Worm (Caenorhabditis elegans): ENCODE results near the gene F15H10.10.
A peak's percentile ranks its signal among the peaks of the same experiment; 100 is the strongest.

Gene F15H10.10

DNA sequence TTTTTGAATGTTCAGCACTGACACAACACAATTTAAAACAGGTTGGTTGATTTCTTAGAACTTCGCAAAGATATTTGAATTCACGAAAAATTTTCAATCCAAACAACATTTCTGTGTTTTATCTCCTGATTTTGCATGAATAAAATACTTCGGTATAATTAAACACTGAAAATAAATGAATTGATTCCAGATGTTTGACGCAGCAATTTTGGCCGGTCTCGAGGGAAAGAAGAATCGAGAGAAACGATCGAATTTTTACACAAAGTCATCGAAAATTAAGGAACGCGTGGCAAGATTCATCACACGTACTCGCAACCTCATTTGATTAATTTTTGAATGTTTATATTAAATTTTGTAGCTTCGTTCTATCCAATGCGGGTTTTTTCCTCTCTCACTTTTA lies 47.3 kb upstream of the F15H10.10 start:
- TF ChIP-seq lsy-2 (tag; optimal IDR thresholded peaks at IDR 0.05) (no peak), ceh-82 (tag; optimal IDR thresholded peaks at IDR 0.05) (no peak), dmd-4 (tag; optimal IDR thresholded peaks at IDR 0.05) (no peak), nhr-10 (tag; optimal IDR thresholded peaks at IDR 0.05) (no peak), lin-11 (tag; optimal IDR thresholded peaks at IDR 0.05) (no peak), nhr-129 (tag; optimal IDR thresholded peaks at IDR 0.05) (no peak), unc-62 (GFP tag; optimal IDR thresholded peaks at IDR 0.05) (no peak), zag-1 (tag; optimal IDR thresholded peaks at IDR 0.05) (no peak), Y55F3AM.14 (GFP tag; optimal IDR thresholded peaks at IDR 0.05) (no peak), C34F6.9 (tag; optimal IDR thresholded peaks at IDR 0.05) (no peak), peb-1 (tag; optimal IDR thresholded peaks at IDR 0.05) (no peak), alr-1 (tag; optimal IDR thresholded peaks at IDR 0.05) (no peak), blmp-1 (tag; optimal IDR thresholded peaks at IDR 0.05; ENCODE audit: insufficient read depth) (no peak), sma-3 (GFP tag; optimal IDR thresholded peaks at IDR 0.05) (no peak)

- TF ChIP-seq nhr-25 (tag; optimal IDR thresholded peaks at IDR 0.05) (no peak), nhr-23 (tag; optimal IDR thresholded peaks at IDR 0.05) (no peak), elt-1 (tag; optimal IDR thresholded peaks at IDR 0.05) (no peak), unc-39 (tag; optimal IDR thresholded peaks at IDR 0.05) (no peak), R02D3.7 (tag; optimal IDR thresholded peaks at IDR 0.05) (no peak), ztf-11 (tag; optimal IDR thresholded peaks at IDR 0.05) (no peak), unc-55 (GFP tag; optimal IDR thresholded peaks at IDR 0.05) (no peak), ztf-4 (tag; optimal IDR thresholded peaks at IDR 0.05) (no peak), snpc-4 (tag; optimal IDR thresholded peaks at IDR 0.05) (no peak), lin-11 (tag; optimal IDR thresholded peaks at IDR 0.05) (no peak)
Measured at ce11 chrV:10463276-10463675, 46.5 kb upstream of the F15H10.10 start, which contains the start of gene F22E12.3. Gene F22E12.3 (minus strand): TSS chrV:10463376.

- TF ChIP-seq nhr-11 (tag; optimal IDR thresholded peaks at IDR 0.05): no peak
- TF ChIP-seq nhr-25 (tag; optimal IDR thresholded peaks at IDR 0.05): peak; percentile 9
- TF ChIP-seq alr-1 (tag; optimal IDR thresholded peaks at IDR 0.05): no peak
Measured at ce11 chrV:10462066-10462465, 45.2 kb upstream of the F15H10.10 start, which contains the start of gene chw-1. Gene chw-1 (plus strand): TSS chrV:10462282.

ce11 chrV:10460685-10461084 lies 43.9 kb upstream of the F15H10.10 start:
- TF ChIP-seq sma-3 (GFP tag; optimal IDR thresholded peaks at IDR 0.05) (peak; percentile 10), fos-1 (tag; optimal IDR thresholded peaks at IDR 0.05) (peak; percentile 2), nhr-21 (tag; optimal IDR thresholded peaks at IDR 0.05) (peak; percentile 25), sma-9 (GFP tag; optimal IDR thresholded peaks at IDR 0.05) (peak; percentile 17), sma-9 (tag; optimal IDR thresholded peaks at IDR 0.05) (no peak), lin-39 (tag; optimal IDR thresholded peaks at IDR 0.05) (no peak), ceh-82 (tag; optimal IDR thresholded peaks at IDR 0.05) (no peak), nhr-11 (tag; optimal IDR thresholded peaks at IDR 0.05) (no peak)

DNA sequence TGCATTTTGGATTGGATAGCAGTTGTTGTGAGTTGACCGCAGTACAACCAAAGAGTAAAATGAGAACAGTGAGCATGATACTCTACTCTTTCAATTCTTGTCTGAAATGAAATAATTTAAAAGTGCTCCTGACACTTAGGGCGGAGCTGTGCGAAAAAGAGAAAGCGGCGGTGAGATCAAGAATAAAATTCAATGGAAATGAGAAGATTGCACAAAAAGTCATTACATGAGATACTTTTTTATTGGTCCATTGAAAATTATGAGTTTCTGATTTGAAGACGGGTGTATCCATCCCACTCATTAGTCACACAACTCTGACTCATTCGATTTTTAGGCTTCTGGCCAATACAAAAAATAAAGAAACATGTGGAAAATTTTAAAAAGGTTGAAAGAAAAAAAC lies 40.4 kb upstream of the F15H10.10 start, which contains the start of gene F22E12.1:
Gene F22E12.1, minus strand, starts transcription at position 101 of the 400 bp plus-strand sequence.
- no peak for TF ChIP-seq lin-13 (GFP tag; optimal IDR thresholded peaks at IDR 0.05)
- TF ChIP-seq fos-1 (tag; optimal IDR thresholded peaks at IDR 0.05): no peak
- TF ChIP-seq peb-1 (tag; optimal IDR thresholded peaks at IDR 0.05): no peak
- TF ChIP-seq blmp-1 (tag; optimal IDR thresholded peaks at IDR 0.05; ENCODE audit: insufficient read depth): no peak
- no peak for TF ChIP-seq nhr-12 (tag; optimal IDR thresholded peaks at IDR 0.05)
- no peak for TF ChIP-seq sma-3 (GFP tag; optimal IDR thresholded peaks at IDR 0.05)
- TF ChIP-seq crh-2 (tag; optimal IDR thresholded peaks at IDR 0.05): no peak
- TF ChIP-seq zag-1 (tag; optimal IDR thresholded peaks at IDR 0.05): no peak
- no peak for TF ChIP-seq ZK546.5 (tag; optimal IDR thresholded peaks at IDR 0.05)

DNA sequence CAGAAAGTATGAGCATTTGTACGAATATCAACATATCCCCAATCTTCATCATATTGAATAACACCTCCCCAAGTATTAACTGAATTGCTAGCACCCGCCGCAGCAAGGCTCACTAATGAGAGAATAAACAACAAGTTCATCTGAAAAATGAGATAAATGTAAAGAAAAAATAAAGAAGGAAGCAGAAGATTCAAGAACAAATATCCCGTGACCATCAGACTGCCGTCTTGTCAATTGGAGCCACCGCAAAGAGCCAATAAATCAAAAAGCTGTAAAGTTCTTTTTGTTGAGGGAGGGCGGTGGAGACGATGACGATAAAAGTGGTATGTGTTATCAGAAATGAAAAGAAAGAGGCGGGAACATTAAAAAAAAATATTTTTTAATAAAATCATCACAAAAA lies 36.6 kb upstream of the F15H10.10 start, which contains the start of gene Y32F6A.5:
Gene Y32F6A.5, minus strand, starts transcription at position 140 of the 400 bp plus-strand sequence.
- no peak for TF ChIP-seq ceh-82 (tag; optimal IDR thresholded peaks at IDR 0.05)
- TF ChIP-seq C34F6.9 (tag; optimal IDR thresholded peaks at IDR 0.05): peak; percentile 26
- TF ChIP-seq lin-11 (tag; optimal IDR thresholded peaks at IDR 0.05): no peak
- no peak for TF ChIP-seq lin-39 (tag; optimal IDR thresholded peaks at IDR 0.05)
- TF ChIP-seq ZK546.5 (tag; optimal IDR thresholded peaks at IDR 0.05): no peak
- no peak for TF ChIP-seq snpc-4 (tag; optimal IDR thresholded peaks at IDR 0.05)
- TF ChIP-seq sma-9 (GFP tag; optimal IDR thresholded peaks at IDR 0.05): peak; percentile 11
- TF ChIP-seq sma-9 (tag; optimal IDR thresholded peaks at IDR 0.05): no peak
- TF ChIP-seq lin-13 (GFP tag; optimal IDR thresholded peaks at IDR 0.05): no peak
- TF ChIP-seq crh-2 (tag; optimal IDR thresholded peaks at IDR 0.05): no peak
- no peak for TF ChIP-seq nhr-11 (tag; optimal IDR thresholded peaks at IDR 0.05)
- TF ChIP-seq mdl-1 (tag; optimal IDR thresholded peaks at IDR 0.05): no peak
- no peak for TF ChIP-seq F13H6.1 (tag; optimal IDR thresholded peaks at IDR 0.05)
